Fruit fly (Drosophila melanogaster): ENCODE data around the gene CG16713.
A peak's percentile ranks its signal among the peaks of the same experiment; 100 is the strongest.

CG16713 gene

DNA sequence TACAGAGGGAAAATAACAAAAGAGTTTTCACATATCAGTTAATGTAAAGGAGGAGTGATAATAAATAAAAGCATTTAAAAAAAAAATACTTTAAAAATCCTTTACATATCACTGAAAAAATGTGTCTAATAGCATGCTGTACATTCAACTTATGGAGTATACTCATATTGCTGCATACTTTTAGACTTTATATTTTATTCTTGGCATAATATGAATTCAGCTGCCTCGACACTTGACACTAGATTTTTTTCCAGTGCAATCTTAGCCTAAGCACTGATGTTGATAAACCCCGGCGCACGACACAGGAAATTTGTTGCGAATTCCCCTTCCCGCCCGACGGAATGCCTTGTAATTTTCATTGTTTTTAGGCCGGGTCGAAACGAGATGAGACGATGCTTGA is 45.2 kb upstream of the CG16713 start (continued):
- TF ChIP-seq phol (tag; optimal IDR thresholded peaks at IDR 0.05) (peak; percentile 12), C15 (GFP tag; IDR thresholded peaks at IDR 0.05) (no peak), sens (GFP tag) (peak; percentile 50), HLH4C (GFP tag; IDR thresholded peaks at IDR 0.05; ENCODE audit: partially characterized antibody) (no peak), ab (GFP tag; optimal IDR thresholded peaks at IDR 0.05) (no peak), CG8089 (GFP tag; optimal IDR thresholded peaks at IDR 0.05) (no peak), CG12219 (GFP tag; optimal IDR thresholded peaks at IDR 0.05) (no peak), gem (tag; optimal IDR thresholded peaks at IDR 0.05) (peak; percentile 42), dpn (GFP tag; optimal IDR thresholded peaks at IDR 0.05) (peak in 1 of 2 experiments; percentile 14), sna (GFP tag; IDR thresholded peaks at IDR 0.05; ENCODE audit: partially characterized antibody) (no peak), rib (GFP tag; IDR thresholded peaks at IDR 0.05) (no peak), CG2202 (tag; optimal IDR thresholded peaks at IDR 0.05) (no peak), lmd (GFP tag; IDR thresholded peaks at IDR 0.05) (peak; percentile 11; the same call in 1 of the 2 replicates), unc-4 (GFP tag; IDR thresholded peaks at IDR 0.05; ENCODE audit: partially characterized antibody) (no peak), corto (GFP tag; optimal IDR thresholded peaks at IDR 0.05) (no peak), sd (tag; optimal IDR thresholded peaks at IDR 0.05) (no peak), CG15011 (GFP tag; optimal IDR thresholded peaks at IDR 0.05) (no peak), gce (GFP tag; IDR thresholded peaks at IDR 0.05) (no peak), hbn (GFP tag; IDR thresholded peaks at IDR 0.05; ENCODE audit: partially characterized antibody) (no peak), sisA (GFP tag; IDR thresholded peaks at IDR 0.05) (no peak), jing (GFP tag; optimal IDR thresholded peaks at IDR 0.05) (no peak), Sry-β (GFP tag; optimal IDR thresholded peaks at IDR 0.05) (no peak), Chrac-16 (GFP tag; optimal IDR thresholded peaks at IDR 0.05) (no peak), Xbp1 (GFP tag; optimal IDR thresholded peaks at IDR 0.05) (peak; percentile 17), D (optimal IDR thresholded peaks at IDR 0.05) (no peak), D (GFP tag; optimal IDR thresholded peaks at IDR 0.05) (no peak), wdn (GFP tag; IDR thresholded peaks at IDR 0.05) (no peak), CG17568 (GFP tag; optimal IDR thresholded peaks at IDR 0.05) (no peak), seq (GFP tag; IDR thresholded peaks at IDR 0.05) (no peak), Rx (GFP tag; IDR thresholded peaks at IDR 0.05) (no peak), row (GFP tag; IDR thresholded peaks at IDR 0.05) (peak; percentile 52; the same call in 2 of the 3 replicates), CG30403 (GFP tag; optimal IDR thresholded peaks at IDR 0.05) (peak; percentile 7), CG14050 (GFP tag; IDR thresholded peaks at IDR 0.05) (no peak), CG2712 (tag; optimal IDR thresholded peaks at IDR 0.05) (no peak), Sox102F (GFP tag; optimal IDR thresholded peaks at IDR 0.05) (peak; percentile 29), psq (GFP tag; optimal IDR thresholded peaks at IDR 0.05) (no peak), CG9437 (GFP tag; optimal IDR thresholded peaks at IDR 0.05) (no peak), gcm (GFP tag; optimal IDR thresholded peaks at IDR 0.05) (no peak), CG9609 (GFP tag; optimal IDR thresholded peaks at IDR 0.05) (no peak), fd96Cb (tag; optimal IDR thresholded peaks at IDR 0.05) (no peak), lbe (GFP tag; optimal IDR thresholded peaks at IDR 0.05) (no peak), CG3163 (GFP tag; optimal IDR thresholded peaks at IDR 0.05) (no peak), E2f2 (GFP tag; IDR thresholded peaks at IDR 0.05) (no peak), ash1 (GFP tag; optimal IDR thresholded peaks at IDR 0.05) (no peak), zen2 (GFP tag; IDR thresholded peaks at IDR 0.05; ENCODE audit: partially characterized antibody) (no peak), lab (GFP tag; optimal IDR thresholded peaks at IDR 0.05) (peak; percentile 62), Atf-2 (GFP tag; optimal IDR thresholded peaks at IDR 0.05) (no peak), NC2β (GFP tag; optimal IDR thresholded peaks at IDR 0.05) (no peak), Oaz (GFP tag; IDR thresholded peaks at IDR 0.05) (no peak), CG34422 (GFP tag; IDR thresholded peaks at IDR 0.05) (no peak), fd102C (GFP tag; optimal IDR thresholded peaks at IDR 0.05) (no peak), CG15514 (GFP tag; optimal IDR thresholded peaks at IDR 0.05) (peak; percentile 26)
